Fruit fly (Drosophila melanogaster): Measurements from ENCODE around the gene CG5783.

Gene CG5783

DNA sequence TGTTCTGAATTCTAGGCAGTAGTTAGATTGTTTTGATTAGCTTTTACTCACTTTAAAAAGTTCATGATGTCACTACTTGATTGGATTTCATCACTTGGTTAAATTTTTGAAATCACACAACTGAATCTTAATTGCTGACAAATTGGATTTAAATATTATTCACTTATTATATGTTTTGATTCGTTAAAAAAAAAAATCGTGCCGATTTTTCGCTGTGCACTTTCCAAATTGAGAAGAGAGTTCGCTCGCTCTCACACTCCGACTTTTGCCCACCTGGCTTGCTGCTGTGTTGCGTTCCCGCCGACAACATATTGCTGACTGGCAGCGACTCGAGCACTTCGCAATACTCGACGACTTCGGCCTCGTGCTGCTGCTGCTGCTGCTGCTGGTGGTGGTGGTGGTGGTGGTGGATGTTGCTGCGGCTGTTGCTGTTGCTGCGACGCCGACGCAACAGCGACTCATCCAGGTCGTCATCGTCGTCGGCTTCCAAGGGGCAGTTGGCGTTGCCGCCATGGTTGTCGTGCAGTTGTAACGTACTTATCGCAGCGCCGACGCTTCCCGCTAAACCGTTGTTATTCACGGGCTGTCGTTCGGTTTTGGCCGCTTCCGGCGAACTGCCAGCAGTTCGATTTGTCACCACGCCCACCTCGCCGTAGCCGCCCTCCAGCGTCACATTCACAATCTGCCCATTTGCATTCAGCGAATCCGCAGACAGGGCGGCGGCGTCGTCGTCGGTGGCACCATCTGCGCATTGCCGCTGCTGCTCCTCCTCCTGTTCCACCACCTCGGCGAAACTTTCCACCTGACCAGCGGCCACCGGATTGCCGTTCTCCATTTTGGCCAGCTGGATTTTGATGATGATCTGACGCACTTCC, 14.1 kb upstream of the CG5783 start (continued):
- peak; percentile 32 for TF ChIP-seq cg (GFP tag; optimal IDR thresholded peaks at IDR 0.05)
- peak; percentile 9 for TF ChIP-seq NC2β (GFP tag; optimal IDR thresholded peaks at IDR 0.05)
- TF ChIP-seq CG18262 (tag; optimal IDR thresholded peaks at IDR 0.05) = peak; percentile 75
- TF ChIP-seq HLH3B (GFP tag; IDR thresholded peaks at IDR 0.05) = peak; percentile 49
- peak; percentile 84 for TF ChIP-seq Med (GFP tag)
- peak; percentile 70 for TF ChIP-seq ind (GFP tag; optimal IDR thresholded peaks at IDR 0.05)
- peak; percentile 44 for TF ChIP-seq CG12942 (GFP tag; optimal IDR thresholded peaks at IDR 0.05)
- peak; percentile 63 for TF ChIP-seq CG13775 (GFP tag; optimal IDR thresholded peaks at IDR 0.05)
- 0 out of 3 replicates have a peak, but pooled peaks have one; percentile 22 for TF ChIP-seq Optix (GFP tag; IDR thresholded peaks at IDR 0.05)
- TF ChIP-seq NC2α (GFP tag; optimal IDR thresholded peaks at IDR 0.05) = no peak
- TF ChIP-seq Bdp1 (GFP tag; optimal IDR thresholded peaks at IDR 0.05) = peak; percentile 36
- peak; percentile 56 for TF ChIP-seq CG1603 (tag; optimal IDR thresholded peaks at IDR 0.05)
- no peak for TF ChIP-seq CG4730 (GFP tag; IDR thresholded peaks at IDR 0.05)
- TF ChIP-seq Lim3 (GFP tag; IDR thresholded peaks at IDR 0.05) = no peak
- TF ChIP-seq vfl (GFP tag; optimal IDR thresholded peaks at IDR 0.05) = peak; percentile 48
- peak; percentile 64 for TF ChIP-seq cwo (GFP tag; optimal IDR thresholded peaks at IDR 0.05)
- peak; percentile 57 for TF ChIP-seq CG10147 (GFP tag; optimal IDR thresholded peaks at IDR 0.05)
- no peak for TF ChIP-seq C15 (GFP tag; IDR thresholded peaks at IDR 0.05)
- no peak for TF ChIP-seq CG14965 (GFP tag; optimal IDR thresholded peaks at IDR 0.05; ENCODE audit: borderline replicate concordance)
- no peak for TF ChIP-seq Sin3A (optimal IDR thresholded peaks at IDR 0.05)
- TF ChIP-seq NK7.1 (GFP tag; optimal IDR thresholded peaks at IDR 0.05) = no peak
- peak; percentile 2 for TF ChIP-seq twi (tag; optimal IDR thresholded peaks at IDR 0.05)
- TF ChIP-seq unc-4 (GFP tag; IDR thresholded peaks at IDR 0.05; ENCODE audit: partially characterized antibody) = no peak
- peak; percentile 56; the same call in 2 of the 3 replicates for TF ChIP-seq H15 (GFP tag; IDR thresholded peaks at IDR 0.05)
- TF ChIP-seq fru (optimal IDR thresholded peaks at IDR 0.05) = no peak
- peak; percentile 50; the same call in 1 of the 2 replicates for TF ChIP-seq stc (GFP tag; IDR thresholded peaks at IDR 0.05)
- TF ChIP-seq HmgZ (tag; optimal IDR thresholded peaks at IDR 0.05) = peak; percentile 24
- TF ChIP-seq chm (GFP tag; IDR thresholded peaks at IDR 0.05) = peak; percentile 72; the same call in 1 of the 2 replicates
- TF ChIP-seq GATAe (GFP tag; conservative IDR thresholded peaks at IDR 0.05) = no peak
- peak; percentile 60; the same call in 2 of the 3 replicates for TF ChIP-seq CG7357 (GFP tag; IDR thresholded peaks at IDR 0.05)
- peak; percentile 35 for TF ChIP-seq mam (GFP tag; optimal IDR thresholded peaks at IDR 0.05)
- TF ChIP-seq CG34376 (GFP tag; optimal IDR thresholded peaks at IDR 0.05) = peak; percentile 68
- TF ChIP-seq nom (GFP tag; optimal IDR thresholded peaks at IDR 0.05) = peak; percentile 71
- no peak for TF ChIP-seq pfk (GFP tag; optimal IDR thresholded peaks at IDR 0.05)
- TF ChIP-seq CrebB (tag; optimal IDR thresholded peaks at IDR 0.05) = no peak
- TF ChIP-seq CG31388 (GFP tag; optimal IDR thresholded peaks at IDR 0.05) = no peak
- peak; percentile 30 for TF ChIP-seq CG4820 (GFP tag; optimal IDR thresholded peaks at IDR 0.05)
- peak; percentile 55 for TF ChIP-seq Six4 (GFP tag; optimal IDR thresholded peaks at IDR 0.05)
- peak; percentile 58 for TF ChIP-seq CG18764 (GFP tag; optimal IDR thresholded peaks at IDR 0.05)
- TF ChIP-seq CG10543 (GFP tag; optimal IDR thresholded peaks at IDR 0.05) = peak; percentile 68
- peak; percentile 52 for TF ChIP-seq pho (GFP tag; optimal IDR thresholded peaks at IDR 0.05)
- TF ChIP-seq cato (GFP tag; optimal IDR thresholded peaks at IDR 0.05; ENCODE audit: borderline replicate concordance) = peak; percentile 59
- TF ChIP-seq Hr3 (GFP tag; optimal IDR thresholded peaks at IDR 0.05) = peak; percentile 61
- TF ChIP-seq dimm (GFP tag; IDR thresholded peaks at IDR 0.05) = no peak
- TF ChIP-seq dysf (GFP tag; IDR thresholded peaks at IDR 0.05) = peak; percentile 59
- 0 out of 2 replicates have a peak, but pooled peaks have one; percentile 14 for TF ChIP-seq Oaz (GFP tag; IDR thresholded peaks at IDR 0.05)
- peak; percentile 77 for TF ChIP-seq gem (tag; optimal IDR thresholded peaks at IDR 0.05)
- TF ChIP-seq CG15696 (tag; optimal IDR thresholded peaks at IDR 0.05) = peak; percentile 27
- no peak for TF ChIP-seq disco-r (GFP tag; optimal IDR thresholded peaks at IDR 0.05)
- TF ChIP-seq Adf1 (GFP tag; IDR thresholded peaks at IDR 0.05) = peak; percentile 95

Data from whole organism, embryonic.